Fruit fly (Drosophila melanogaster): Measurements from ENCODE around the gene CG32263.

Gene CG32263

dm6 chr3L:3785688-3786087, 25.2 kb downstream of the CG32263 start (continued):
- TF ChIP-seq CG7786 (GFP tag; optimal IDR thresholded peaks at IDR 0.05), result peak; percentile 25
- TF ChIP-seq dmrt11E (tag; optimal IDR thresholded peaks at IDR 0.05), result peak; percentile 31
- TF ChIP-seq CG7357 (GFP tag; IDR thresholded peaks at IDR 0.05), result peak; percentile 48; the same call in 1 of the 3 replicates
- no peak for TF ChIP-seq fd64A (GFP tag; optimal IDR thresholded peaks at IDR 0.05)
- TF ChIP-seq CG1024 (GFP tag; IDR thresholded peaks at IDR 0.05), result 0 out of 2 replicates have a peak, but pooled peaks have one; percentile 8
- peak; percentile 24 for TF ChIP-seq dmrt99B (tag; optimal IDR thresholded peaks at IDR 0.05)
- TF ChIP-seq CG7963 (GFP tag; IDR thresholded peaks at IDR 0.05; ENCODE audit: partially characterized antibody), result no peak
- no peak for TF ChIP-seq cato (GFP tag; optimal IDR thresholded peaks at IDR 0.05; ENCODE audit: borderline replicate concordance)
- TF ChIP-seq CG17361 (GFP tag; IDR thresholded peaks at IDR 0.05), result no peak
- TF ChIP-seq bsh (GFP tag; optimal IDR thresholded peaks at IDR 0.05), result peak in 1 of 2 experiments; percentile 54
- peak; percentile 29 for TF ChIP-seq CG10979 (tag; optimal IDR thresholded peaks at IDR 0.05)
- TF ChIP-seq CG7556 (GFP tag; optimal IDR thresholded peaks at IDR 0.05), result no peak
- peak; percentile 5; the same call in 1 of the 4 replicates for TF ChIP-seq Gug (GFP tag; IDR thresholded peaks at IDR 0.05)
- peak in 1 of 2 experiments; percentile 32 for TF ChIP-seq dpn (GFP tag; optimal IDR thresholded peaks at IDR 0.05)
- TF ChIP-seq Asciz (GFP tag; optimal IDR thresholded peaks at IDR 0.05), result peak; percentile 27
- 0 out of 2 replicates have a peak, but pooled peaks have one; percentile 8 for TF ChIP-seq ttk (GFP tag; IDR thresholded peaks at IDR 0.05)
- TF ChIP-seq Antp (GFP tag; optimal IDR thresholded peaks at IDR 0.05), result peak; percentile 33
- TF ChIP-seq pum (GFP tag; optimal IDR thresholded peaks at IDR 0.05), result peak; percentile 7
- TF ChIP-seq ssp (GFP tag; IDR thresholded peaks at IDR 0.05), result peak; percentile 42; the same call in 1 of the 2 replicates
- no peak for TF ChIP-seq tin (GFP tag; optimal IDR thresholded peaks at IDR 0.05)
- TF ChIP-seq Myb (GFP tag; optimal IDR thresholded peaks at IDR 0.05), result no peak
- TF ChIP-seq phol (tag; optimal IDR thresholded peaks at IDR 0.05), result peak; percentile 27
- no peak for TF ChIP-seq bcd (GFP tag; optimal IDR thresholded peaks at IDR 0.05)
- TF ChIP-seq Oaz (GFP tag; IDR thresholded peaks at IDR 0.05), result 0 out of 2 replicates have a peak, but pooled peaks have one; percentile 20
- TF ChIP-seq Ravus (GFP tag; IDR thresholded peaks at IDR 0.05), result peak; percentile 11; the same call in 1 of the 2 replicates
- TF ChIP-seq lab (GFP tag; optimal IDR thresholded peaks at IDR 0.05), result peak; percentile 12
- TF ChIP-seq ci (GFP tag; IDR thresholded peaks at IDR 0.05), result peak; percentile 72; the same call in 2 of the 3 replicates
- TF ChIP-seq bab2 (GFP tag; optimal IDR thresholded peaks at IDR 0.05), result peak; percentile 6
- no peak for TF ChIP-seq CG8478 (optimal IDR thresholded peaks at IDR 0.05)
- peak; percentile 7 for TF ChIP-seq CG4424 (GFP tag; optimal IDR thresholded peaks at IDR 0.05)
- peak; percentile 19 for TF ChIP-seq CG17829 (tag; optimal IDR thresholded peaks at IDR 0.05)
- no peak for TF ChIP-seq hkb (optimal IDR thresholded peaks at IDR 0.05)
- TF ChIP-seq hkb (GFP tag; IDR thresholded peaks at IDR 0.05), result peak; percentile 49; the same call in 1 of the 2 replicates
- peak; percentile 18 for TF ChIP-seq lilli (GFP tag; optimal IDR thresholded peaks at IDR 0.05)
- peak; percentile 60 for TF ChIP-seq Ptx1 (GFP tag; IDR thresholded peaks at IDR 0.05)
- 0 out of 3 replicates have a peak, but pooled peaks have one; percentile 46 for TF ChIP-seq gce (GFP tag; IDR thresholded peaks at IDR 0.05)
- TF ChIP-seq CG12219 (GFP tag; optimal IDR thresholded peaks at IDR 0.05), result peak; percentile 11
- 0 out of 2 replicates have a peak, but pooled peaks have one; percentile 32 for TF ChIP-seq sim (GFP tag; IDR thresholded peaks at IDR 0.05)
- TF ChIP-seq Hr51 (GFP tag; optimal IDR thresholded peaks at IDR 0.05), result peak in 1 of 2 experiments; percentile 19
- TF ChIP-seq GATAe (GFP tag; conservative IDR thresholded peaks at IDR 0.05), result no peak
- peak; percentile 59 for TF ChIP-seq Sox102F (GFP tag; optimal IDR thresholded peaks at IDR 0.05)
- no peak for TF ChIP-seq CG7745 (tag; optimal IDR thresholded peaks at IDR 0.05)
- TF ChIP-seq grau (tag; optimal IDR thresholded peaks at IDR 0.05), result peak; percentile 87
- peak; percentile 10 for TF ChIP-seq sens (GFP tag)
- TF ChIP-seq Six4 (GFP tag; optimal IDR thresholded peaks at IDR 0.05), result peak; percentile 1
- TF ChIP-seq az2 (GFP tag; optimal IDR thresholded peaks at IDR 0.05), result no peak
- TF ChIP-seq chinmo (GFP tag; IDR thresholded peaks at IDR 0.05; ENCODE audit: partially characterized antibody), result 0 out of 4 replicates have a peak, but pooled peaks have one; percentile 43
- TF ChIP-seq CG10366 (GFP tag; IDR thresholded peaks at IDR 0.05), result peak; percentile 24; the same call in 1 of the 2 replicates
- no peak for TF ChIP-seq abd-A (tag; optimal IDR thresholded peaks at IDR 0.05)
- TF ChIP-seq Trl (optimal IDR thresholded peaks at IDR 0.05), result no peak
- peak; percentile 1 for TF ChIP-seq Trl (GFP tag; optimal IDR thresholded peaks at IDR 0.05)

Data from whole organism, embryonic.